Worm (Caenorhabditis elegans): ENCODE data around the gene act-3.
A peak's percentile ranks its signal among the peaks of the same experiment; 100 is the strongest.

act-3 gene

ce11 chrV:11071453-11071852, 2.8 kb downstream of the act-3 start:
- TF ChIP-seq him-1 (tag; optimal IDR thresholded peaks at IDR 0.05) (no peak), W03F9.2 (tag; optimal IDR thresholded peaks at IDR 0.05) (no peak), dao-5 (tag; optimal IDR thresholded peaks at IDR 0.05) (no peak)

DNA sequence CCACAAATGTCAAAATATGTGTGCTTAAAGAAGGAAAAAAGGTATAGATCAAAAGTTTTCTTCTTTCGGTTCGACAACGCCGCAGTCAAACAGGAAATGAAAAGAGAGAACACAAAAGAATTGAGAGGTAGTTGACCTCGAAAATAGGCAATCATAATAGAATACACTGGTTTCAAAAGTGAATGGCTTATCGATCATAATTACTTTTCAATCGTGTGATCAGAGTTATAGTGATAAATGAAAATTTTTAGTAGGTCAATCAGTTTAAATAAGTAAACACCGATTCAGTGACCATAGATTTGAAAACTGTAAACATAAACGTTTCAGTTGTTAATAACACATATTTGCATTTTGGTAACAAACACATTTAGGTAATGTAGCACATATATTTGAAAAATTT, 3.9 kb downstream of the act-3 start:
- TF ChIP-seq W03F9.2 (tag; optimal IDR thresholded peaks at IDR 0.05) (no peak), dao-5 (tag; optimal IDR thresholded peaks at IDR 0.05) (no peak), him-1 (tag; optimal IDR thresholded peaks at IDR 0.05) (no peak)

ce11 chrV:11069277-11069676, 5.0 kb downstream of the act-3 start, which contains the start of gene T04C12.8:
Gene T04C12.8 (minus strand): TSS chrV:11069358.
- TF ChIP-seq him-1 (tag; optimal IDR thresholded peaks at IDR 0.05) (no peak), W03F9.2 (tag; optimal IDR thresholded peaks at IDR 0.05) (peak; percentile 51), dao-5 (tag; optimal IDR thresholded peaks at IDR 0.05) (no peak)

ce11 chrV:11065513-11065912, 8.8 kb downstream of the act-3 start, which contains the start of gene nlp-80:
Gene nlp-80 (minus strand): TSS chrV:11065613.
- no peak for TF ChIP-seq dao-5 (tag; optimal IDR thresholded peaks at IDR 0.05)
- no peak for TF ChIP-seq him-1 (tag; optimal IDR thresholded peaks at IDR 0.05)
- TF ChIP-seq W03F9.2 (tag; optimal IDR thresholded peaks at IDR 0.05), result no peak

DNA sequence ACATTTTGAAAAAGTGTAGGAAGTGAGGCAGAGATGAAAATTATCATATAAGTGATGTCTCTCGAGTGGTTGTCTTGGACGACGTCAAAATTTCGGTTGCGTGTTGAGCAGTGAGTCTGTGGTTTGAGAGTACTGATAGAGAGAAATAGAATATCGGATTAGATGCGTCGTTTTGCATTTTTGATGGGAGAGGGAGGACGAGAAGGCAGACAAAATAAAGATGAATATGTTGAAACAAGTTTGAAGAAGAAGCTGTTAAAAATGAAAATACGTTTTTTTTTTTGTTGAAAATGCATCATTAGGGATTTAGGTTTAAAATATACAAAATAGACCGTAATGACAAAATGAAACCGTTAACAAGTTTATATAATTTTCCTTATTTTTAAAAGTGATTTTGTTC, 11.2 kb downstream of the act-3 start, which contains the start of gene T04C12.9:
TSS of gene T04C12.9 (minus strand) at position 101 of the 400 bp plus-strand sequence.
- TF ChIP-seq W03F9.2 (tag; optimal IDR thresholded peaks at IDR 0.05) (no peak), dao-5 (tag; optimal IDR thresholded peaks at IDR 0.05) (no peak), him-1 (tag; optimal IDR thresholded peaks at IDR 0.05) (no peak)

ce11 chrV:11061887-11062286, 12.4 kb downstream of the act-3 start:
- TF ChIP-seq W03F9.2 (tag; optimal IDR thresholded peaks at IDR 0.05) (no peak), dao-5 (tag; optimal IDR thresholded peaks at IDR 0.05) (no peak), him-1 (tag; optimal IDR thresholded peaks at IDR 0.05) (no peak)

DNA sequence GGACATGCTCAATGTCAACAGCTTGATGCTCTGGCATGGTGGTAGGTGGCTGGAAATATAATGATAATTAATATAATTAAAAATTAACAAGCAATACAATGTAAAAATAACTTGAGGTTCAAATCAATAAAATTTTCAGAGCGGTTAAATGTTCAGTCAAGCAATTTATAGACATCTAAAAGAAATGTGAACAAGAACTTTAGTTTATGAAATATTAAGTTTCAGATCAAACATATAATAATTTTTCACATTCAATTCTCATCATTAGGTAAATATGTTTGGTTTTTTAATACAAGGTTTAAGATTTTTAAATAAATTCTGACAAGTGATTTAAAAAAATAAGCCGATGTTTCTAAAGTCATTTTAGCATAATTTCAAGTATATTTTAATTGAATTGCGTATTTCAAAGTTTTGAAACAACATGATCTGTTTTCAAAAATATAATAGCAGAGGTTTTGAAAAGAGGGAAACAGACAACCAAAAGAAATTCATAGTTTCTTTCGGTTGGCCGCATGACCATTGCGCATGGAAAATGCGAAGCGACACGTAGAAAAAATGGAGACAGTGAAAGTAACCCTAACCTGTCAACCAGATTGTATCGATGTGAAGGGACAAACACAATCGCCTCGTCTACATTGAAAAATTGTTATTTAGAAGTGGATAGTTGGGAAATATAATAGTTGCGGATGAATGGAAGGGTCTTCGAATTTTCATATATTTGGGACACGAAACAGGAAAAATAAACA, 13.9 kb downstream of the act-3 start, which contains the start of gene T04C12.11:
TSS of gene T04C12.11 (minus strand) at position 51 of the 746 bp plus-strand sequence.
- TF ChIP-seq W03F9.2 (tag; optimal IDR thresholded peaks at IDR 0.05), result no peak
- no peak for TF ChIP-seq him-1 (tag; optimal IDR thresholded peaks at IDR 0.05)
- no peak for TF ChIP-seq dao-5 (tag; optimal IDR thresholded peaks at IDR 0.05)

ce11 chrV:11059180-11059579, 15.1 kb downstream of the act-3 start, which contains the start of gene T04C12.1:
Gene T04C12.1 (minus strand): TSS chrV:11059269.
- TF ChIP-seq him-1 (tag; optimal IDR thresholded peaks at IDR 0.05) (no peak), dao-5 (tag; optimal IDR thresholded peaks at IDR 0.05) (no peak), W03F9.2 (tag; optimal IDR thresholded peaks at IDR 0.05) (no peak)

DNA sequence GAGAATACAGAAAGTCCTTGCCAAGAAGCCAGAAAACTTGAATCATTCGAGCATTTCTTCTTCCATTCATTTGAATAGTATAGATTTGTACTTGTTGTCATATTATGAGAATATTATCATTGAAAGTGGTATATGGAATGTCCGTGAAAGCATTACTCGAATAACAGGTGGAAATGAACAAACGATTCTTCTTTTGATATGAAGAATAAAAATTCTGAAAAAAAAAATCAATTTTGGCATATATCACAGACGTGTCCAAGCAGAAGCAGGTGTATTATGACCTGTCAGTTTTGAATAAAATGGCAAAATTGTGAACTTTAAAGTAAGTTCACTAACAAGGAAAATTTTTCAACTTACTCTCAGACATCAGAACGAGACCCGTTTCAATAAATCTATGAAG, 17.3 kb downstream of the act-3 start, which contains the start of gene srh-75:
TSS of gene srh-75 (minus strand) at position 101 of the 400 bp plus-strand sequence.
- TF ChIP-seq dao-5 (tag; optimal IDR thresholded peaks at IDR 0.05), result no peak
- TF ChIP-seq him-1 (tag; optimal IDR thresholded peaks at IDR 0.05), result no peak
- TF ChIP-seq W03F9.2 (tag; optimal IDR thresholded peaks at IDR 0.05), result no peak

- TF ChIP-seq him-1 (tag; optimal IDR thresholded peaks at IDR 0.05) (no peak), W03F9.2 (tag; optimal IDR thresholded peaks at IDR 0.05) (no peak), dao-5 (tag; optimal IDR thresholded peaks at IDR 0.05) (no peak)
Observed at ce11 chrV:11056484-11056883, 17.8 kb downstream of the act-3 start.

DNA sequence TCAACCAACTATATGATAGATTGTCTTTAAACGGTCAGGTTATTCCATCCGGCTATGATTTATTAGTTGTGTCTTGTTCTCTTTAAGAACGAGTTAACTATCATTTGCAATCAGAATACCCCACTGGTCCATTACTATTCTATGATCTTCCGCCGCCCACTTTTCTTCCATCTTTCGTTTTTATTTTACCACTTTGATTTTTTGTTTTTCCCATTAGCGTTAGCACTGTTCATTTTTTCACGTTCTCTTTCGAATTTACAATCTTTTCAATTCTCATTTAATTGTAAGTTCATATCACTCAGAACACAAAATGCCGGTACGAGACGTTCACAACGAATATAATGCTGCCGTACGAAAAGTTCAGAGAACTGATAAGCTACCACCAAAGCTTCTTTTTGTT, 20.5 kb downstream of the act-3 start, which contains the start of gene T04C12.7:
TSS of gene T04C12.7 (plus strand) at position 301 of the 400 bp plus-strand sequence.
- TF ChIP-seq W03F9.2 (tag; optimal IDR thresholded peaks at IDR 0.05) (no peak), dao-5 (tag; optimal IDR thresholded peaks at IDR 0.05) (no peak), him-1 (tag; optimal IDR thresholded peaks at IDR 0.05) (no peak)

DNA sequence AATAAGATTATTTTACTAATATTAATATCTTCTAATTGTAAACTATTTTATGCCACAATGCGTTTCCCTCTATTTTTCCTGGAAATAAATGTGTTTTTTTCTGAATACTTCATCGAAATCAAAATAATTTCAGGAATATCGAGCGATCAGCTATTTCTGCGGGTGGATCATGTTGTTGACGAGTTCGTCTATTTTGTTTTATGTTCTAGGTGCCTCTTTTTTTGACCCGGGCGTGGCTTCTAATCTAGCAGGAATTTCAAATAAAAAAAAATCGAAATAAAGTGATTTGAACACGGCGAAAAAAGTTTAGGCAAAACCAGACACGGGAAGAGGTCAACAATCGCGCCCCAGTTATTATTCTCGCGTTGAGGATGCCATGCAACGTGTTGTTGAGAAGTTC, 22.4 kb downstream of the act-3 start, which contains the start of gene T04C12.33:
TSS of gene T04C12.33 (plus strand) at position 301 of the 400 bp plus-strand sequence.
- TF ChIP-seq him-1 (tag; optimal IDR thresholded peaks at IDR 0.05) (no peak), dao-5 (tag; optimal IDR thresholded peaks at IDR 0.05) (no peak), W03F9.2 (tag; optimal IDR thresholded peaks at IDR 0.05) (no peak)

DNA sequence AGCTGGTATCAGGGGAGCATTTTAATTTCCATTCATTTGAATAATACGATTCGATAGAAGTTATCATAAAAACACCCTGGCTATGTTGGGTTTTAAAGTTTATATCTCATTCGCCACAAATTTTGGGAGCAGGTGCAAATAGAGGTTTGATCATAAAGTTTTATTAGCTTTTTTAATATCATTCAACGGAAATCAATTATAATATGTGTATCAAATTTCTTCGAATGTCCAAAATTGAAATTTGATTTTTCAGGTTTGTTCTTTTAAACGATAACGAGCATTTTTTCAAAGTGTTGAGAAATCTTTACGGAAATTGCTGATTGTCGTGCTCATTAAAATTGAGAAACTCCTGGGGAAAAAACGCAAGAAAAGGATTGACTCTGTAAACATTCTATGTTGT, 25.6 kb downstream of the act-3 start, which contains the start of gene srh-74:
TSS of gene srh-74 (minus strand) at position 101 of the 400 bp plus-strand sequence.
- TF ChIP-seq dao-5 (tag; optimal IDR thresholded peaks at IDR 0.05) (no peak), W03F9.2 (tag; optimal IDR thresholded peaks at IDR 0.05) (no peak), him-1 (tag; optimal IDR thresholded peaks at IDR 0.05) (no peak)

ce11 chrV:11046730-11047129, 27.6 kb downstream of the act-3 start, which contains the start of gene dhs-18:
Gene dhs-18 (minus strand): TSS chrV:11046833.
- TF ChIP-seq W03F9.2 (tag; optimal IDR thresholded peaks at IDR 0.05) (no peak), dao-5 (tag; optimal IDR thresholded peaks at IDR 0.05) (no peak), him-1 (tag; optimal IDR thresholded peaks at IDR 0.05) (no peak)
